Fruit fly (Drosophila melanogaster) whole organism, wandering third instar larva: ENCODE data around the gene CG18661.

ENCODE experiments used
- CG9705 ChIP-seq: fragments of 200-800 bp; sonication (Bioruptor generic); optimal IDR thresholded peaks from 2 replicates; lab custom pipeline; 2018; ENCODE audit warnings: missing biosample characterization, mild to moderate bottlenecking, missing genetic modification characterization
- CrebA ChIP-seq: fragments of 200-800 bp; sonication (Bioruptor generic); optimal IDR thresholded peaks from 2 replicates; lab custom pipeline; 2016; ENCODE audit warnings: missing biosample characterization, mild to moderate bottlenecking, missing genetic modification characterization, borderline replicate concordance
- Dfd ChIP-seq: fragments of >200 bp; optimal IDR thresholded peaks from 2 replicates; lab custom pipeline; 2017; ENCODE audit warnings: missing biosample characterization, missing genetic modification characterization
- Dif ChIP-seq: fragments of 200-275, 200-300 bp; sonication (Bioruptor generic); optimal IDR thresholded peaks from 2 replicates; lab custom pipeline; 2018; ENCODE audit warnings: missing biosample characterization, missing genetic modification characterization; ENCODE audit not compliant: partially characterized antibody
- HLH106 ChIP-seq: fragments of 200-800 bp; optimal IDR thresholded peaks from 3 replicates; lab custom pipeline; 2019; ENCODE audit warnings: missing biosample characterization, mild to moderate bottlenecking, missing genetic modification characterization, moderate library complexity
- Hr78 ChIP-seq: fragments of >200 bp; optimal IDR thresholded peaks from 2 replicates; lab custom pipeline; 2017; ENCODE audit warnings: missing biosample characterization, missing genetic modification characterization
- Hr83 ChIP-seq: fragments of 200-300 bp; sonication (Bioruptor generic); optimal IDR thresholded peaks from 2 replicates; lab custom pipeline; 2016; ENCODE audit warnings: missing biosample characterization, mild to moderate bottlenecking, missing genetic modification characterization, moderate library complexity; ENCODE audit not compliant: poor library complexity, severe bottlenecking
- Jra ChIP-seq: sonication (Bioruptor generic); optimal IDR thresholded peaks from 2 replicates; lab custom pipeline; 2016; ENCODE audit warnings: missing biosample characterization, missing genetic modification characterization
- Myc ChIP-seq: fragments of >200 bp; optimal IDR thresholded peaks from 2 replicates; lab custom pipeline; 2017
- N ChIP-seq: fragments of >200 bp; optimal IDR thresholded peaks from 2 replicates; lab custom pipeline; 2018; ENCODE audit warnings: missing biosample characterization, missing external identifiers, missing genetic modification characterization
- OdsH ChIP-seq: fragments of 200-800 bp; sonication (Bioruptor generic); optimal IDR thresholded peaks from 2 replicates; lab custom pipeline; 2016; ENCODE audit warnings: missing biosample characterization, mild to moderate bottlenecking, missing genetic modification characterization
- Sp1 ChIP-seq: fragments of 200-800 bp; sonication (Bioruptor generic); optimal IDR thresholded peaks from 3 replicates; lab custom pipeline; 2019; ENCODE audit warnings: missing biosample characterization, mild to moderate bottlenecking, missing genetic modification characterization, moderate library complexity
- Vsx2 ChIP-seq: fragments of 200-300, 225-300 bp; sonication (Bioruptor generic); optimal IDR thresholded peaks from 2 replicates; lab custom pipeline; 2018; ENCODE audit warnings: missing biosample characterization, missing genetic modification characterization; ENCODE audit not compliant: partially characterized antibody
- br ChIP-seq: fragments of 200-800 bp; sonication (Bioruptor generic); optimal IDR thresholded peaks from 2 replicates; lab custom pipeline; 2016; ENCODE audit warnings: missing biosample characterization, missing genetic modification characterization
- brk ChIP-seq: fragments of 200-800 bp; sonication (Bioruptor generic); optimal IDR thresholded peaks from 2 replicates; lab custom pipeline; 2016; ENCODE audit warnings: missing biosample characterization, mild to moderate bottlenecking, missing genetic modification characterization
- dl ChIP-seq, 2 experiments: fragments of 175-275, 200-275 bp in 1 of 2; fragments of 200-275 bp in 1 of 2; sonication (Bioruptor generic); optimal IDR thresholded peaks; lab custom pipeline; 2018; ENCODE audit warnings: mild to moderate bottlenecking in 2 of 2, missing biosample characterization in 2 of 2, missing genetic modification characterization in 2 of 2, moderate library complexity in 2 of 2; ENCODE audit not compliant: partially characterized antibody in 2 of 2, insufficient read depth in 1 of 2
- dmrt93B ChIP-seq: fragments of 200-800 bp; sonication (Bioruptor generic); optimal IDR thresholded peaks from 2 replicates; lab custom pipeline; 2018; ENCODE audit warnings: missing biosample characterization, mild to moderate bottlenecking, missing genetic modification characterization
- dsf ChIP-seq: sonication (Bioruptor generic); optimal IDR thresholded peaks from 2 replicates; lab custom pipeline; 2016; ENCODE audit warnings: missing biosample characterization, missing genetic modification characterization, borderline replicate concordance
- ey ChIP-seq: fragments of 200-800 bp; sonication (Bioruptor generic); optimal IDR thresholded peaks from 2 replicates; lab custom pipeline; 2016; ENCODE audit warnings: missing biosample characterization, missing genetic modification characterization
- foxo ChIP-seq, 2 experiments: fragments of 200-800 bp; sonication (Bioruptor generic); optimal IDR thresholded peaks; 2 replicates in 1 of 2; 3 replicates in 1 of 2; lab custom pipeline; 2016 to 2017; ENCODE audit warnings: missing biosample characterization in 2 of 2, missing genetic modification characterization in 2 of 2
- h ChIP-seq: fragments of 200-800 bp; sonication (Bioruptor generic); optimal IDR thresholded peaks from 3 replicates; lab custom pipeline; 2016; ENCODE audit warnings: missing biosample characterization, mild to moderate bottlenecking, missing genetic modification characterization
- jim ChIP-seq: fragments of 175-275, 200-325 bp; sonication (Bioruptor generic); optimal IDR thresholded peaks from 2 replicates; lab custom pipeline; 2016; ENCODE audit warnings: missing biosample characterization, mild to moderate bottlenecking, missing genetic modification characterization
- lola ChIP-seq: fragments of >200 bp; optimal IDR thresholded peaks from 2 replicates; lab custom pipeline; 2017; ENCODE audit warnings: missing biosample characterization, missing genetic modification characterization
- pan ChIP-seq: fragments of >200 bp; optimal IDR thresholded peaks from 2 replicates; lab custom pipeline; 2017
- psq ChIP-seq: fragments of 200-800 bp; sonication (Bioruptor generic); optimal IDR thresholded peaks from 3 replicates; lab custom pipeline; 2017; ENCODE audit warnings: missing biosample characterization, mild to moderate bottlenecking, missing genetic modification characterization, moderate library complexity
- rgr ChIP-seq: fragments of 200-800 bp; sonication (Bioruptor generic); optimal IDR thresholded peaks from 3 replicates; lab custom pipeline; 2016; ENCODE audit warnings: missing biosample characterization, mild to moderate bottlenecking, missing genetic modification characterization
- sage ChIP-seq: fragments of 200-800 bp; sonication (Bioruptor generic); optimal IDR thresholded peaks from 2 replicates; lab custom pipeline; 2016; ENCODE audit warnings: missing biosample characterization, mild to moderate bottlenecking, missing genetic modification characterization
- sv ChIP-seq: fragments of 200-800 bp; sonication (Bioruptor generic); optimal IDR thresholded peaks from 3 replicates; lab custom pipeline; 2016; ENCODE audit warnings: missing biosample characterization, missing genetic modification characterization
- tai ChIP-seq: sonication (Bioruptor generic); optimal IDR thresholded peaks from 2 replicates; lab custom pipeline; 2016; ENCODE audit warnings: missing biosample characterization, missing genetic modification characterization
- usp ChIP-seq: fragments of >200 bp; optimal IDR thresholded peaks from 2 replicates; lab custom pipeline; 2017; ENCODE audit warnings: missing biosample characterization, missing genetic modification characterization
- woc ChIP-seq: sonication (Bioruptor generic); optimal IDR thresholded peaks from 2 replicates; lab custom pipeline; 2016; ENCODE audit warnings: missing biosample characterization, mild to moderate bottlenecking, missing genetic modification characterization

The CG18661 gene

dm6 chr2L:8972905-8973304, 24.5 kb upstream of the CG18661 start:
- TF ChIP-seq dmrt93B (GFP tag; lab: Kevin White, UChicago) (no peak), brk (GFP tag; lab: Kevin White, UChicago) (no peak), usp (GFP tag; lab: Kevin White, UChicago) (no peak), tai (GFP tag; lab: Kevin White, UChicago) (no peak), sage (no peak), pan (lab: Kevin White, UChicago) (no peak), HLH106 (no peak), Hr83 (no peak), OdsH (GFP tag; lab: Kevin White, UChicago) (no peak), CG9705 (GFP tag; lab: Kevin White, UChicago) (no peak), dsf (no peak), Dfd (GFP tag; lab: Kevin White, UChicago) (no peak), woc (GFP tag; lab: Kevin White, UChicago) (no peak), Hr78 (GFP tag; lab: Kevin White, UChicago) (no peak), Sp1 (GFP tag; lab: Kevin White, UChicago) (no peak), lola (GFP tag; lab: Kevin White, UChicago) (no peak), Myc (no peak), N (no peak), jim (GFP tag; lab: Kevin White, UChicago) (no peak), foxo (GFP tag; optimal IDR thresholded peaks at IDR 0.05; lab: Kevin White, UChicago) (no peak)

- peak; percentile 21 for TF ChIP-seq N
- TF ChIP-seq Myc, result peak; percentile 41
- TF ChIP-seq sage, result no peak
Observed at dm6 chr2L:8974506-8974905, 22.9 kb upstream of the CG18661 start.

- no peak for TF ChIP-seq ey (GFP tag; lab: Kevin White, UChicago)
- TF ChIP-seq jim (GFP tag; lab: Kevin White, UChicago), result no peak
- TF ChIP-seq sv, result no peak
- TF ChIP-seq HLH106, result no peak
- no peak for TF ChIP-seq OdsH (GFP tag; lab: Kevin White, UChicago)
- TF ChIP-seq brk (GFP tag; lab: Kevin White, UChicago), result no peak
- no peak for TF ChIP-seq h (GFP tag; lab: Kevin White, UChicago)
- no peak for TF ChIP-seq lola (GFP tag; lab: Kevin White, UChicago)
- TF ChIP-seq psq (GFP tag; lab: Kevin White, UChicago), result no peak
- TF ChIP-seq Hr78 (GFP tag; lab: Kevin White, UChicago), result no peak
- TF ChIP-seq rgr (GFP tag; lab: Kevin White, UChicago), result no peak
- no peak for TF ChIP-seq tai (GFP tag; lab: Kevin White, UChicago)
- TF ChIP-seq Vsx2, result no peak
- TF ChIP-seq Dif (GFP tag; lab: Kevin White, UChicago), result no peak
- no peak for TF ChIP-seq Sp1 (GFP tag; lab: Kevin White, UChicago)
- no peak for TF ChIP-seq CG9705 (GFP tag; lab: Kevin White, UChicago)
- TF ChIP-seq br (GFP tag; lab: Kevin White, UChicago), result no peak
Observed at dm6 chr2L:8975328-8975727, 22.1 kb upstream of the CG18661 start, which contains the start of gene CG9541. CG9541 (minus strand) TSS chr2L:8975428.

- TF ChIP-seq foxo (GFP tag; optimal IDR thresholded peaks at IDR 0.05; lab: Kevin White, UChicago) (no peak), dl (GFP tag; optimal IDR thresholded peaks at IDR 0.05; lab: Kevin White, UChicago; ENCODE audit: insufficient read depth in 1 of 2, partially characterized antibody in 2 of 2) (no peak), Hr78 (GFP tag; lab: Kevin White, UChicago) (no peak), Dfd (GFP tag; lab: Kevin White, UChicago) (no peak), Jra (GFP tag; lab: Kevin White, UChicago) (no peak), dmrt93B (GFP tag; lab: Kevin White, UChicago) (no peak), Sp1 (GFP tag; lab: Kevin White, UChicago) (no peak), h (GFP tag; lab: Kevin White, UChicago) (no peak), HLH106 (no peak), N (no peak), CrebA (GFP tag; lab: Kevin White, UChicago) (no peak), woc (GFP tag; lab: Kevin White, UChicago) (no peak), sage (no peak)
Observed at dm6 chr2L:8980359-8980758, 17.0 kb upstream of the CG18661 start, which contains the start of gene CG18662. CG18662 (plus strand) TSS chr2L:8980659.
